Fruit fly (Drosophila melanogaster): Measurements from ENCODE around the gene Ilp8.

The Ilp8 gene

DNA sequence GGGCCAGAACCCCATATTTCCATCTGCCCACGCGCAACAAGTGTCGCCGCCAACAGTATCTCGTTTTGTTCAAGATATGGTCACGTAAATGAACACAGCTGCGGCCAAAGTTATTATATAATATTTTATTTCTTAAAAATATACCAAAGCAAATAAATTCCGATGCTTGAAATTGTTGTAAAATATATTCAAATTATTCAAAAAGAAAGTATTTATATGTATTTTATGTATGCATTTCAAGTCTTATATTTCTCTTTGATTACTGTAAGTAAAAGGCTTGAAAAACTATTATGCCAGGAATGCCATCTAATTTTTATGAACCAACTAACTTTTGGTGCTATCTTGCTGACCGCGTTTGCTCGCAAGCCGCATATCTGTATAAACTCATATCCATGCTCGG is 42.7 kb downstream of the Ilp8 start (continued):
- TF ChIP-seq nmo (GFP tag; optimal IDR thresholded peaks at IDR 0.05) = peak; percentile 48
- peak; percentile 27 for TF ChIP-seq CG10979 (tag; optimal IDR thresholded peaks at IDR 0.05)
- TF ChIP-seq schlank (tag; optimal IDR thresholded peaks at IDR 0.05) = no peak
- no peak for TF ChIP-seq Doc3 (GFP tag; IDR thresholded peaks at IDR 0.05; ENCODE audit: partially characterized antibody)
- TF ChIP-seq Vsx1 (GFP tag; optimal IDR thresholded peaks at IDR 0.05) = no peak
- peak; percentile 66 for TF ChIP-seq CG2712 (tag; optimal IDR thresholded peaks at IDR 0.05)
- peak; percentile 39 for TF ChIP-seq CG17385 (GFP tag; optimal IDR thresholded peaks at IDR 0.05)
- no peak for TF ChIP-seq ken (GFP tag; IDR thresholded peaks at IDR 0.05)
- TF ChIP-seq CG12942 (GFP tag; optimal IDR thresholded peaks at IDR 0.05) = no peak
- peak; percentile 70 for TF ChIP-seq row (GFP tag; IDR thresholded peaks at IDR 0.05)
- TF ChIP-seq croc (GFP tag; conservative IDR thresholded peaks at IDR 0.05) = no peak
- no peak for TF ChIP-seq CG9609 (GFP tag; optimal IDR thresholded peaks at IDR 0.05)
- no peak for TF ChIP-seq Lim3 (GFP tag; IDR thresholded peaks at IDR 0.05)
- 0 out of 2 replicates have a peak, but pooled peaks have one; percentile 27 for TF ChIP-seq CG3847 (GFP tag; IDR thresholded peaks at IDR 0.05)
- TF ChIP-seq CG32772 (GFP tag; IDR thresholded peaks at IDR 0.05) = no peak
- peak; percentile 37 for TF ChIP-seq Fer1 (GFP tag; optimal IDR thresholded peaks at IDR 0.05)
- peak; percentile 66 for TF ChIP-seq grau (tag; optimal IDR thresholded peaks at IDR 0.05)
- no peak for TF ChIP-seq phol (tag; optimal IDR thresholded peaks at IDR 0.05)
- peak; percentile 42 for TF ChIP-seq unpg (GFP tag; optimal IDR thresholded peaks at IDR 0.05)
- TF ChIP-seq CG15696 (tag; optimal IDR thresholded peaks at IDR 0.05) = no peak
- no peak for TF ChIP-seq CG42726 (GFP tag; IDR thresholded peaks at IDR 0.05; ENCODE audit: partially characterized antibody)
- no peak for TF ChIP-seq danr (GFP tag; IDR thresholded peaks at IDR 0.05)
- no peak for TF ChIP-seq CG16863 (GFP tag; optimal IDR thresholded peaks at IDR 0.05)
- TF ChIP-seq CG5953 (GFP tag; IDR thresholded peaks at IDR 0.05) = no peak
- TF ChIP-seq Ssrp (tag; optimal IDR thresholded peaks at IDR 0.05) = peak; percentile 43
- TF ChIP-seq TFAM (GFP tag; optimal IDR thresholded peaks at IDR 0.05) = no peak
- TF ChIP-seq CrebB (tag; optimal IDR thresholded peaks at IDR 0.05) = no peak
- TF ChIP-seq CG13296 (GFP tag; optimal IDR thresholded peaks at IDR 0.05) = peak; percentile 25
- no peak for TF ChIP-seq CG11560 (tag; IDR thresholded peaks at IDR 0.05)
- TF ChIP-seq NFAT (GFP tag; IDR thresholded peaks at IDR 0.05) = no peak
- no peak for TF ChIP-seq Jarid2 (GFP tag; optimal IDR thresholded peaks at IDR 0.05)
- TF ChIP-seq vvl (GFP tag; IDR thresholded peaks at IDR 0.05) = peak; percentile 22; the same call in 1 of the 2 replicates
- TF ChIP-seq CG13775 (GFP tag; optimal IDR thresholded peaks at IDR 0.05) = peak; percentile 10
- TF ChIP-seq cas (GFP tag; IDR thresholded peaks at IDR 0.05) = no peak
- peak; percentile 25 for TF ChIP-seq CG4424 (GFP tag; optimal IDR thresholded peaks at IDR 0.05)
- TF ChIP-seq tin (GFP tag; optimal IDR thresholded peaks at IDR 0.05) = no peak
- TF ChIP-seq lilli (GFP tag; optimal IDR thresholded peaks at IDR 0.05) = peak; percentile 25
- peak; percentile 39 for TF ChIP-seq HHEX (GFP tag; optimal IDR thresholded peaks at IDR 0.05)
- TF ChIP-seq sens (GFP tag) = peak; percentile 71
- TF ChIP-seq usp (GFP tag; optimal IDR thresholded peaks at IDR 0.05) = no peak
- TF ChIP-seq CG11695 (GFP tag; IDR thresholded peaks at IDR 0.05) = peak; percentile 54; the same call in 1 of the 3 replicates
- no peak for TF ChIP-seq Ets65A (GFP tag)
- TF ChIP-seq CG6791 (GFP tag; IDR thresholded peaks at IDR 0.05; ENCODE audit: partially characterized antibody) = no peak
- TF ChIP-seq Camta (GFP tag; optimal IDR thresholded peaks at IDR 0.05) = no peak
- no peak for TF ChIP-seq ara (GFP tag; IDR thresholded peaks at IDR 0.05)
- no peak for TF ChIP-seq CG10543 (GFP tag; optimal IDR thresholded peaks at IDR 0.05)
- TF ChIP-seq CG12769 (tag; optimal IDR thresholded peaks at IDR 0.05) = no peak
- TF ChIP-seq CG1647 (GFP tag; optimal IDR thresholded peaks at IDR 0.05) = no peak
- peak; percentile 2 for TF ChIP-seq tap (tag; optimal IDR thresholded peaks at IDR 0.05)
- no peak for TF ChIP-seq ems (GFP tag; optimal IDR thresholded peaks at IDR 0.05)
- no peak for TF ChIP-seq CG6254 (GFP tag; optimal IDR thresholded peaks at IDR 0.05)
- peak; percentile 45 for TF ChIP-seq CG3281 (GFP tag; optimal IDR thresholded peaks at IDR 0.05)
